Worm (Caenorhabditis elegans) whole organism, late embryonic: Measurements from ENCODE around the gene Y97E10AL.1.
A peak's percentile ranks its signal among the peaks of the same experiment; 100 is the strongest.

Experiments
- C08G9.2 ChIP-seq: sonication (generic microtip); optimal IDR thresholded peaks from 2 replicates; lab custom pipeline; 2016; ENCODE audit warnings: mild to moderate bottlenecking, missing genetic modification characterization, moderate library complexity, missing compliant biosample characterization
- C38D4.7 ChIP-seq: fragments of 200-800 bp; sonication (Bioruptor generic); optimal IDR thresholded peaks from 2 replicates; lab custom pipeline; 2018; ENCODE audit warnings: mild to moderate bottlenecking, missing genetic modification characterization, moderate library complexity, missing compliant biosample characterization
- F13H6.1 ChIP-seq: sonication (generic microtip); optimal IDR thresholded peaks from 2 replicates; lab custom pipeline; 2016; ENCODE audit warnings: missing genetic modification characterization, missing compliant biosample characterization
- ama-1 ChIP-seq: fragments of 150-350 bp; optimal IDR thresholded peaks from 2 replicates; lab custom pipeline; 2014
- ceh-18 ChIP-seq: sonication (generic microtip); optimal IDR thresholded peaks from 2 replicates; lab custom pipeline; 2016; ENCODE audit warnings: missing genetic modification characterization, missing compliant biosample characterization
- ceh-19 ChIP-seq: fragments of 200-800 bp; sonication (Bioruptor generic); optimal IDR thresholded peaks from 2 replicates; lab custom pipeline; 2018; ENCODE audit warnings: mild to moderate bottlenecking, missing genetic modification characterization, missing compliant biosample characterization
- ceh-2 ChIP-seq: sonication (generic microtip); optimal IDR thresholded peaks from 2 replicates; lab custom pipeline; 2016; ENCODE audit warnings: missing genotype, missing genetic modification characterization, missing compliant biosample characterization
- ceh-22 ChIP-seq: sonication (generic microtip); optimal IDR thresholded peaks from 2 replicates; lab custom pipeline; 2017; ENCODE audit warnings: missing biosample characterization, missing genetic modification characterization
- ceh-30 ChIP-seq: fragments of 150-350 bp; optimal IDR thresholded peaks from 2 replicates; lab custom pipeline; 2014; ENCODE audit warnings: missing biosample characterization, missing genetic modification characterization
- ceh-31 ChIP-seq: sonication (generic microtip); optimal IDR thresholded peaks from 2 replicates; lab custom pipeline; 2016; ENCODE audit warnings: missing genetic modification characterization, missing compliant biosample characterization
- ceh-45 ChIP-seq: fragments of 200-800 bp; sonication (Bioruptor generic); IDR thresholded peaks from 2 replicates; pipeline ENCODE4 v1.3.6; 2022; ENCODE audit warnings: missing genetic modification reagents, missing genetic modification characterization, missing compliant biosample characterization
- ceh-6 ChIP-seq: fragments of 200-800 bp; sonication (Bioruptor generic); optimal IDR thresholded peaks from 2 replicates; lab custom pipeline; 2018; ENCODE audit warnings: mild to moderate bottlenecking, missing genetic modification characterization, missing compliant biosample characterization
- ceh-9 ChIP-seq: sonication (generic microtip); optimal IDR thresholded peaks from 2 replicates; lab custom pipeline; 2016; ENCODE audit warnings: mild to moderate bottlenecking, missing genetic modification characterization, inconsistent platforms, missing compliant biosample characterization
- che-1 ChIP-seq: sonication (generic microtip); optimal IDR thresholded peaks from 2 replicates; lab custom pipeline; 2016; ENCODE audit warnings: mild to moderate bottlenecking, missing genetic modification characterization, missing compliant biosample characterization
- dve-1 ChIP-seq: sonication (generic microtip); optimal IDR thresholded peaks from 2 replicates; lab custom pipeline; 2017; ENCODE audit warnings: antibody characterized with exemption, mild to moderate bottlenecking, missing genetic modification characterization, missing compliant biosample characterization
- elt-2 ChIP-seq: sonication (generic microtip); optimal IDR thresholded peaks from 2 replicates; lab custom pipeline; 2016; ENCODE audit warnings: missing genetic modification reagents, missing genetic modification characterization, missing compliant biosample characterization
- elt-4 ChIP-seq: sonication (generic microtip); optimal IDR thresholded peaks from 2 replicates; lab custom pipeline; 2016; ENCODE audit warnings: missing genetic modification characterization, missing compliant biosample characterization
- ets-4 ChIP-seq: sonication (generic microtip); optimal IDR thresholded peaks from 2 replicates; lab custom pipeline; 2016; ENCODE audit warnings: missing genetic modification characterization, missing compliant biosample characterization
- eyg-1 ChIP-seq: sonication (generic microtip); optimal IDR thresholded peaks from 2 replicates; lab custom pipeline; 2016; ENCODE audit warnings: missing genotype, missing genetic modification characterization, missing compliant biosample characterization
- fax-1 ChIP-seq: sonication (generic microtip); optimal IDR thresholded peaks from 2 replicates; lab custom pipeline; 2016; ENCODE audit warnings: missing genotype, missing genetic modification characterization, missing compliant biosample characterization
- fkh-6 ChIP-seq: sonication (generic microtip); optimal IDR thresholded peaks from 2 replicates; lab custom pipeline; 2016; ENCODE audit warnings: missing genetic modification characterization, missing compliant biosample characterization
- hlh-13 ChIP-seq: fragments of 200-800 bp; sonication (Bioruptor generic); optimal IDR thresholded peaks from 2 replicates; lab custom pipeline; 2018; ENCODE audit warnings: mild to moderate bottlenecking, missing genetic modification characterization, missing compliant biosample characterization
- hlh-6 ChIP-seq: sonication (generic microtip); optimal IDR thresholded peaks from 2 replicates; lab custom pipeline; 2016; ENCODE audit warnings: missing genotype, missing genetic modification characterization, missing compliant biosample characterization
- lim-6 ChIP-seq: sonication (generic microtip); optimal IDR thresholded peaks from 2 replicates; lab custom pipeline; 2016; ENCODE audit warnings: missing genetic modification characterization, missing compliant biosample characterization
- lin-11 ChIP-seq: fragments of 200-800 bp; sonication (Bioruptor generic); optimal IDR thresholded peaks from 2 replicates; lab custom pipeline; 2018; ENCODE audit warnings: mild to moderate bottlenecking, missing genetic modification characterization, missing compliant biosample characterization
- madf-2 ChIP-seq: sonication (generic microtip); optimal IDR thresholded peaks from 2 replicates; lab custom pipeline; 2017; ENCODE audit warnings: missing genetic modification characterization, missing compliant biosample characterization
- mec-3 ChIP-seq: sonication (generic microtip); optimal IDR thresholded peaks from 2 replicates; lab custom pipeline; 2016; ENCODE audit warnings: borderline replicate concordance, missing genetic modification characterization, missing compliant biosample characterization
- nhr-11 ChIP-seq: fragments of 150-350 bp; optimal IDR thresholded peaks from 2 replicates; lab custom pipeline; 2014; ENCODE audit warnings: missing biosample characterization, missing genetic modification characterization
- npax-4 ChIP-seq: sonication (generic microtip); optimal IDR thresholded peaks from 2 replicates; lab custom pipeline; 2016; ENCODE audit warnings: missing genetic modification characterization, missing compliant biosample characterization
- odd-2 ChIP-seq: sonication (generic microtip); optimal IDR thresholded peaks from 2 replicates; lab custom pipeline; 2017; ENCODE audit warnings: antibody characterized with exemption, mild to moderate bottlenecking, missing genetic modification characterization, missing compliant biosample characterization
- pax-1 ChIP-seq: fragments of 150-350 bp; optimal IDR thresholded peaks from 2 replicates; lab custom pipeline; 2014; ENCODE audit warnings: missing biosample characterization, missing genetic modification characterization
- rnt-1 ChIP-seq: sonication (generic microtip); optimal IDR thresholded peaks from 2 replicates; lab custom pipeline; 2016; ENCODE audit warnings: missing genetic modification characterization, missing compliant biosample characterization
- sdc-2 ChIP-seq: sonication (generic microtip); optimal IDR thresholded peaks from 2 replicates; lab custom pipeline; 2016; ENCODE audit warnings: missing genotype, missing genetic modification characterization, missing compliant biosample characterization
- sox-4 ChIP-seq: sonication (generic microtip); optimal IDR thresholded peaks from 2 replicates; lab custom pipeline; 2017; ENCODE audit warnings: mild to moderate bottlenecking, missing genetic modification characterization, inconsistent platforms, missing compliant biosample characterization
- tbx-2 ChIP-seq: sonication (generic microtip); optimal IDR thresholded peaks from 2 replicates; lab custom pipeline; 2016; ENCODE audit warnings: missing genetic modification characterization, missing compliant biosample characterization
- tbx-7 ChIP-seq: sonication (generic microtip); optimal IDR thresholded peaks from 2 replicates; lab custom pipeline; 2016; ENCODE audit warnings: missing genotype, missing genetic modification characterization, missing compliant biosample characterization
- ttx-3 ChIP-seq: sonication (generic microtip); optimal IDR thresholded peaks from 2 replicates; lab custom pipeline; 2016; ENCODE audit warnings: missing genetic modification reagents, missing genetic modification characterization, missing compliant biosample characterization
- unc-42 ChIP-seq: sonication (generic microtip); optimal IDR thresholded peaks from 2 replicates; lab custom pipeline; 2016; ENCODE audit warnings: missing genotype, missing genetic modification characterization, missing compliant biosample characterization
- unc-86 ChIP-seq: sonication (generic microtip); optimal IDR thresholded peaks from 2 replicates; lab custom pipeline; 2016; ENCODE audit warnings: missing genetic modification characterization, missing compliant biosample characterization

Gene Y97E10AL.1

ce11 chrV:8000929-8001513 lies 15.1 kb downstream of the Y97E10AL.1 start, which contains the start of gene Y97E10AR.1 (continued):
- TF ChIP-seq C38D4.7 (peak; percentile 31), hlh-13 (GFP tag; lab: Kevin White, UChicago) (no peak), mec-3 (tag; lab: Kevin White, UChicago) (no peak), unc-86 (tag; lab: Kevin White, UChicago) (no peak), tbx-2 (tag; lab: Kevin White, UChicago) (peak; percentile 74), lim-6 (tag; lab: Kevin White, UChicago) (no peak), F13H6.1 (peak; percentile 68), rnt-1 (tag; lab: Kevin White, UChicago) (peak; percentile 58), nhr-11 (no peak), npax-4 (tag; lab: Kevin White, UChicago) (no peak), sdc-2 (peak; percentile 29), lin-11 (tag; lab: Kevin White, UChicago) (no peak), ceh-30 (tag; lab: Kevin White, UChicago) (peak; percentile 50), eyg-1 (tag; lab: Kevin White, UChicago) (no peak), ttx-3 (no peak), ceh-6 (GFP tag; lab: Kevin White, UChicago) (no peak), C08G9.2 (tag; lab: Kevin White, UChicago) (peak; percentile 18), ceh-19 (GFP tag; lab: Kevin White, UChicago) (peak; percentile 78), madf-2 (tag; lab: Kevin White, UChicago) (peak; percentile 36), ceh-22 (tag; lab: Kevin White, UChicago) (no peak), tbx-7 (tag; lab: Kevin White, UChicago) (no peak), odd-2 (no peak), ama-1 (lab: Kevin White, UChicago) (no peak), dve-1 (tag; lab: Kevin White, UChicago) (peak; percentile 70), pax-1 (no peak), fax-1 (tag; lab: Kevin White, UChicago) (no peak), hlh-6 (tag; lab: Kevin White, UChicago) (no peak), ceh-45 (GFP tag; lab: Robert Waterston, UW) (no peak), sox-4 (tag; lab: Kevin White, UChicago) (no peak), fkh-6 (tag; lab: Kevin White, UChicago) (peak; percentile 62), ceh-31 (tag; lab: Kevin White, UChicago) (peak; percentile 89), elt-4 (tag; lab: Kevin White, UChicago) (no peak), elt-2 (tag; lab: Kevin White, UChicago) (peak; percentile 40)

ce11 chrV:8005000-8005399 lies 19.0 kb downstream of the Y97E10AL.1 start, which contains the start of gene Y97E10AR.8:
TSS of gene Y97E10AR.8 (plus strand) at chrV:8005300.
- TF ChIP-seq ets-4 (tag; lab: Kevin White, UChicago) (no peak), nhr-11 (no peak), che-1 (tag; lab: Kevin White, UChicago) (no peak), ceh-9 (tag; lab: Kevin White, UChicago) (no peak), ceh-18 (tag; lab: Kevin White, UChicago) (no peak), pax-1 (no peak)

- TF ChIP-seq ceh-2 (tag; lab: Kevin White, UChicago) (no peak), unc-42 (peak; percentile 21)
These were observed 21.7 kb downstream of the Y97E10AL.1 start, which contains the start of gene Y97E10AR.3 for ce11 chrV:8007460-8008292. TSS of gene Y97E10AR.3 (minus strand) at chrV:8007510.
